Fruit fly (Drosophila melanogaster) whole organism: Measurements from ENCODE around the gene Bap111.

Experiments used
- EcR ChIP-seq, 2 experiments: fragments of >200 bp; optimal IDR thresholded peaks; 2 replicates each; lab custom pipeline; 2017; ENCODE audit warnings: missing biosample characterization in 2 of 2, missing genetic modification characterization in 2 of 2, missing genetic modification reagents in 2 of 2
- psq ChIP-seq: fragments of >200 bp; optimal IDR thresholded peaks from 2 replicates; lab custom pipeline; 2017

dm6 chrX:9109072-9109844 lies 39.9 kb upstream of the Bap111 start:
- TF ChIP-seq EcR (GFP tag; optimal IDR thresholded peaks at IDR 0.05; lab: Kevin White, UChicago) (no peak), psq (lab: Kevin White, UChicago) (no peak)
